Worm (Caenorhabditis elegans): ENCODE measurements around the gene F46B6.10.

Gene F46B6.10

ce11 chrV:9789657-9790261, 12.1 kb downstream of the F46B6.10 start, which contains the start of gene ztf-7 (continued):
- TF ChIP-seq lin-39 (tag; optimal IDR thresholded peaks at IDR 0.05) (peak; percentile 95), nhr-237 (tag; optimal IDR thresholded peaks at IDR 0.05) (no peak), nhr-28 (tag; optimal IDR thresholded peaks at IDR 0.05) (no peak), ztf-11 (tag; optimal IDR thresholded peaks at IDR 0.05) (no peak), fkh-10 (GFP tag; optimal IDR thresholded peaks at IDR 0.05) (peak; percentile 87), skn-1 (tag; optimal IDR thresholded peaks at IDR 0.05) (peak; percentile 68), nhr-43 (tag; optimal IDR thresholded peaks at IDR 0.05; ENCODE audit: poor library complexity, severe bottlenecking) (peak; percentile 97), nhr-77 (tag; optimal IDR thresholded peaks at IDR 0.05) (peak; percentile 26), ztf-4 (tag; optimal IDR thresholded peaks at IDR 0.05) (peak; percentile 74), elt-1 (tag; optimal IDR thresholded peaks at IDR 0.05) (peak; percentile 76), elt-3 (tag; optimal IDR thresholded peaks at IDR 0.05) (no peak), nfya-1 (tag; optimal IDR thresholded peaks at IDR 0.05; ENCODE audit: insufficient read depth) (peak; percentile 94), daf-12 (tag; optimal IDR thresholded peaks at IDR 0.05) (no peak), nhr-12 (tag; optimal IDR thresholded peaks at IDR 0.05) (no peak), nhr-67 (tag; optimal IDR thresholded peaks at IDR 0.05) (no peak), eor-1 (tag; optimal IDR thresholded peaks at IDR 0.05) (no peak), elt-2 (tag; optimal IDR thresholded peaks at IDR 0.05) (peak; percentile 89), nhr-11 (tag; optimal IDR thresholded peaks at IDR 0.05) (peak; percentile 80), pqm-1 (tag; optimal IDR thresholded peaks at IDR 0.05) (peak; percentile 73), aly-2 (tag; optimal IDR thresholded peaks at IDR 0.05) (no peak), ama-1 (optimal IDR thresholded peaks at IDR 0.05) (peak; percentile 82), nhr-25 (tag; optimal IDR thresholded peaks at IDR 0.05) (peak; percentile 99), mml-1 (tag; optimal IDR thresholded peaks at IDR 0.05) (no peak), unc-62 (GFP tag; optimal IDR thresholded peaks at IDR 0.05) (peak; percentile 18)

DNA sequence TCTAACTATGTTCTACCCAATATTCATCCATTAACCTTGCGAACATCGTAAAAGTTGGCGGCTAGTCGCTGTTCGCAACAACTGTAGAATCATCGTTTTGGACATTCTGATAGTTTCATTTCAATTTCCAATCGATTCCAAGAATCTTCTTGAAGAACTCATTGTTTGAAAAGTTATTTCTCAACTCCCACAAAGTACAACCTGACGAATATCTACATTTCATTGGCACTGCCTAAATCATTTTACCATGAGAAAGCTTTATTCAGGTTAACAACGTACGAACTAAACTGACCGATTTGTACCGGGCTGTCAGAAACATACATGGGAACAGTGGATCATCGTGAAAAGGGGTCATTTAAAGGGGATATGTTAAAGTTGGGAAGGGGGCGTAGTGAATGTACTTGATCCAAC, 15.1 kb downstream of the F46B6.10 start, which contains the start of gene F46B6.6:
F46B6.6 (minus strand) TSS at position 148 of the 411 bp plus-strand sequence.
- TF ChIP-seq ama-1 (optimal IDR thresholded peaks at IDR 0.05) = peak; percentile 80
- peak; percentile 49 for TF ChIP-seq nhr-43 (tag; optimal IDR thresholded peaks at IDR 0.05; ENCODE audit: poor library complexity, severe bottlenecking)
- no peak for TF ChIP-seq elt-3 (tag; optimal IDR thresholded peaks at IDR 0.05)
- peak; percentile 21 for TF ChIP-seq elt-2 (tag; optimal IDR thresholded peaks at IDR 0.05)

DNA sequence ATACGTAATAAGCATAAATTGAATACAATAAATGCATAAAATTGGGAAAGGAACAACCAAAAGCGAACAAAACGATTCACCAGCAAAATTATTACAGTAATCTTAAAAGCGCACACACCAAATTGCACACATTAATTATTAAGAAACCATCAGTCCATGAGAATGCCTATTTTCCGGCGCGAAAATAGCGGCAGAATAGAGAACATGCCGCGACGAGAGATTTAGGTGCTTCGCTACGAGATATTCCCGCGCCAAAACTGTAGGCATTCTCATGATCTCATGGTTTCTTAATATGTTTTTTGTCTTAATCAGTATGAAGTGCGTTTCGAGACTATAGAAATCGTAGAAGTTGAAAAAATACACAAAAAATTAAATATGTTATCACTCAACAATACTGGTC, 17.6 kb downstream of the F46B6.10 start:
- TF ChIP-seq sea-2 (GFP tag; optimal IDR thresholded peaks at IDR 0.05) (no peak), pha-4 (tag; optimal IDR thresholded peaks at IDR 0.05) (no peak), egl-5 (tag; optimal IDR thresholded peaks at IDR 0.05) (no peak), elt-3 (tag; optimal IDR thresholded peaks at IDR 0.05) (no peak), skn-1 (tag; optimal IDR thresholded peaks at IDR 0.05) (no peak), mml-1 (tag; optimal IDR thresholded peaks at IDR 0.05) (no peak), jun-1 (tag; optimal IDR thresholded peaks at IDR 0.05) (no peak), nfya-1 (tag; optimal IDR thresholded peaks at IDR 0.05; ENCODE audit: insufficient read depth) (no peak), lin-39 (tag; optimal IDR thresholded peaks at IDR 0.05) (no peak), nhr-25 (tag; optimal IDR thresholded peaks at IDR 0.05) (no peak), nhr-76 (tag; optimal IDR thresholded peaks at IDR 0.05) (no peak), daf-12 (tag; optimal IDR thresholded peaks at IDR 0.05) (no peak), egl-27 (tag; optimal IDR thresholded peaks at IDR 0.05) (no peak), elt-1 (tag; optimal IDR thresholded peaks at IDR 0.05) (no peak), nhr-23 (tag; optimal IDR thresholded peaks at IDR 0.05) (no peak)

DNA sequence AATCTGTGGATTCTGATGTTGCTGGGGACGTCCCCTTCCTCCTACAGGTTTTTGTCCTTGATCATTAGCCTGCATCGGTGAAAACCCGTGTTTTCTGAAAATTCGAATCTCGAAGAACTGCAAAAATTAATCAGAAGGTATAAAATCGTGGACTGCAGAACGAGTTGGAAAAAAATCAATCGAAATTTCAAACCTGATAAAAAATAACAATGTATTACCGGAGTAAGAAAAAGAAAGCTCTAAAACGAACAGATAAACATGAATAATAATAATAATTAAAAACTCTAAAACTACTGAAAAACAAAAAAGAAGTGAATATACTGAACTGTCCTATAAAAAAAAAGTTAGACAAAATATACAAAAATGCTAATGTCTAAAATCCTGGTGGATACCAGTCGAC, 18.9 kb downstream of the F46B6.10 start, which contains the start of gene F46B6.5:
F46B6.5 (minus strand) TSS at position 101 of the 400 bp plus-strand sequence.
- TF ChIP-seq R02D3.7 (tag; optimal IDR thresholded peaks at IDR 0.05) = no peak
- no peak for TF ChIP-seq tbx-2 (tag; optimal IDR thresholded peaks at IDR 0.05)
- no peak for TF ChIP-seq ceh-9 (tag; optimal IDR thresholded peaks at IDR 0.05)
- TF ChIP-seq ceh-82 (tag; optimal IDR thresholded peaks at IDR 0.05) = no peak
- TF ChIP-seq nhr-67 (tag; optimal IDR thresholded peaks at IDR 0.05) = no peak
- TF ChIP-seq eor-1 (tag; optimal IDR thresholded peaks at IDR 0.05) = no peak
- no peak for TF ChIP-seq pha-4 (tag; optimal IDR thresholded peaks at IDR 0.05)
- no peak for TF ChIP-seq nhr-11 (tag; optimal IDR thresholded peaks at IDR 0.05)
- no peak for TF ChIP-seq snpc-4 (tag; optimal IDR thresholded peaks at IDR 0.05)
- TF ChIP-seq mdl-1 (tag; optimal IDR thresholded peaks at IDR 0.05) = no peak
- TF ChIP-seq nhr-43 (tag; optimal IDR thresholded peaks at IDR 0.05; ENCODE audit: poor library complexity, severe bottlenecking) = no peak
- TF ChIP-seq ceh-28 (tag; optimal IDR thresholded peaks at IDR 0.05) = no peak
- no peak for TF ChIP-seq mml-1 (tag; optimal IDR thresholded peaks at IDR 0.05)
- no peak for TF ChIP-seq lin-39 (tag; optimal IDR thresholded peaks at IDR 0.05)
- no peak for TF ChIP-seq lin-15B (tag; optimal IDR thresholded peaks at IDR 0.05)
- no peak for TF ChIP-seq nhr-23 (tag; optimal IDR thresholded peaks at IDR 0.05)
- no peak for TF ChIP-seq elt-2 (tag; optimal IDR thresholded peaks at IDR 0.05)
- no peak for TF ChIP-seq elt-1 (tag; optimal IDR thresholded peaks at IDR 0.05)
